Fruit fly (Drosophila melanogaster): Measurements from ENCODE around the gene sr.
A peak's percentile ranks its signal among the peaks of the same experiment; 100 is the strongest.

DNA sequence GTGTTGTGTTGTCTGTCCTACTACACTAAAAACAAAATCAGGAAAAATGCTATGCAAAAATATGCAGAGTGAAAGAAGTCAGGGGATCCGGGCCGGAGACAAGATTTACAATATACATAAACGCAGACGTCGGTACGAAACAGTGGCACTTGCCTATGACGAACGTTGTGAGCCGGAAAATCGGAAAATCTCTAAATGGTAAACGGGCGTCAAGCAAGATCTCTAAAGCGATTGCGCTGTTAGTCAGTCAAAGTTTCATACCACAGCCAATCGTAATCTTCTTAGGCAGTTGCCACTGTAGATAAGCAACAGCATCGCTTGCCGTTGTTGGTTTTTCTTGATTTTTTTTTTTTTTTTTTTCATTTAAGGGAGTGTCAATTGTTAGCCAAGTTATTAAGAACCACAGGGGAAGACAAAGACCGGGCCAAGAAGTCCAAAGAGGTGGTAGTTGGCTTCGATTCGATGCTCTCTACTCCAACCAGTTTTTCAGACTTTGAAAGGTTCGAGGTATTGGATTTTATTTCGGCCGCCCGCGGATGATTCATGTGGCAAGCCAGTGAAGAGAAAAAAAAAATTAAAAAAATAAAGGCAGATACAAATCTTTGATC is 34.5 kb downstream of the sr start:
- TF ChIP-seq CG32121 (GFP tag; IDR thresholded peaks at IDR 0.05) (peak; percentile 87), CG8301 (tag; optimal IDR thresholded peaks at IDR 0.05) (peak; percentile 61)

All from whole organism, pupa.